Worm (Caenorhabditis elegans) whole organism, L2 larva: ENCODE measurements around the gene fbxb-97.

ENCODE experiments used
- Y55F3AM.14 ChIP-seq: fragments of 200-800 bp; sonication (Bioruptor generic); optimal IDR thresholded peaks from 2 replicates; lab custom pipeline; 2018; ENCODE audit warnings: mild to moderate bottlenecking, missing genetic modification characterization, missing compliant biosample characterization
- blmp-1 ChIP-seq: sonication (generic microtip); optimal IDR thresholded peaks from 2 replicates; lab custom pipeline; 2017; ENCODE audit warnings: missing genetic modification characterization, mild to moderate bottlenecking, missing compliant biosample characterization, antibody characterized with exemption, moderate library complexity; ENCODE audit not compliant: insufficient read depth
- ceh-16 ChIP-seq: fragments of 150-350 bp; optimal IDR thresholded peaks from 2 replicates; lab custom pipeline; 2014; ENCODE audit warnings: missing biosample characterization, missing genetic modification characterization
- ceh-82 ChIP-seq: fragments of 150-350 bp; optimal IDR thresholded peaks from 2 replicates; lab custom pipeline; 2014; ENCODE audit warnings: missing biosample characterization, missing genetic modification characterization
- crh-2 ChIP-seq: sonication (generic microtip); optimal IDR thresholded peaks from 2 replicates; lab custom pipeline; 2017; ENCODE audit warnings: missing biosample characterization, missing genetic modification characterization
- mdl-1 ChIP-seq, 2 experiments: fragments of 150-350 bp in 1 of 2; sonication (generic microtip) in 1 of 2; optimal IDR thresholded peaks; 2 replicates each; lab custom pipeline; 2017; ENCODE audit warnings: missing biosample characterization in 2 of 2, missing genetic modification characterization in 2 of 2
- nhr-129 ChIP-seq: fragments of 150-350 bp; optimal IDR thresholded peaks from 2 replicates; lab custom pipeline; 2014; ENCODE audit warnings: missing biosample characterization, missing genetic modification characterization
- nhr-25 ChIP-seq: fragments of 150-350 bp; sonication (generic microtip); optimal IDR thresholded peaks from 3 replicates; lab custom pipeline; 2014; ENCODE audit warnings: missing biosample characterization, missing genetic modification characterization
- nhr-77 ChIP-seq: fragments of 150-350 bp; optimal IDR thresholded peaks from 2 replicates; lab custom pipeline; 2014; ENCODE audit warnings: missing biosample characterization, missing genetic modification characterization
- peb-1 ChIP-seq: fragments of 150-350 bp; optimal IDR thresholded peaks from 2 replicates; lab custom pipeline; 2014; ENCODE audit warnings: missing biosample characterization, missing genetic modification characterization
- sma-9 ChIP-seq, 2 experiments: fragments of 150-350 bp in 1 of 2; sonication (generic microtip) in 1 of 2; optimal IDR thresholded peaks; 2 replicates each; lab custom pipeline; 2014 to 2016; ENCODE audit warnings: missing genetic modification characterization in 2 of 2, mild to moderate bottlenecking in 1 of 2, missing biosample characterization in 1 of 2, missing compliant biosample characterization in 1 of 2, missing genetic modification reagents in 1 of 2, moderate library complexity in 1 of 2
- unc-55 ChIP-seq: fragments of 150-350 bp; sonication (generic microtip); optimal IDR thresholded peaks from 3 replicates; lab custom pipeline; 2014; ENCODE audit warnings: missing biosample characterization, missing genetic modification reagents, missing genetic modification characterization
- ztf-1 ChIP-seq: fragments of 200-800 bp; sonication (Bioruptor generic); conservative IDR thresholded peaks from 2 replicates; pipeline ENCODE4 v1.3.6; 2022; ENCODE audit warnings: missing genetic modification characterization, missing compliant biosample characterization
- ztf-11 ChIP-seq: sonication (generic microtip); optimal IDR thresholded peaks from 2 replicates; lab custom pipeline; 2017; ENCODE audit warnings: missing biosample characterization, missing genetic modification characterization

The fbxb-97 gene

DNA sequence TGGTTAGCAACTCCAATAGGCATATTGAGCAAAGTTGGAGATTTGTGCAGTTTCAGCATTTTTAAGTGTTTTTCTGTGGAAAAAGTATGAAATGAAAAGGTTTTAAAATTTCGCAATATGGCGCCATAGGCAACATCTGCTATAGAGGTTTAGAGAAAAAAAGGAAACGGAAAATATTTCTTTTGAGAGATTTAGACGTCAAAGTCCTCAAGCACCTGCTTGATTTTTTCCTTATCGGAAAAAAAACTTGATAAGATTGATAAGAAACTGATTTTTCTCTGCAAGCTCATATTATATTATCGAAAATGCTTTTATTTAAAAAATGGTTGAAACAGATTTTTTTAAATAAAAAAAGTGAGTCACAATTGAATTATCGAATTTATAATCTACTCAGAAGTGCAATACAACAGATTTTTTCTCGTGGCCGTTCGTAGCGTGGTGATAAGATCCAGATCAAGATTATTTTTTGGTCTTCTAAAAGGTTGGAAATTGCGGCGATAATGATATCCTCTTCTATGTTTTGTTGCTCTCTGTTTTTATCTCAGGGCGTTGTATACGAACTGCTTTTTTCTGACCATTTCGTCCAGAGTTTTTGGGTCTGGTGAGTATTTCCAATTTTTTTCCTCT is 27.9 kb downstream of the fbxb-97 start, which contains the start of gene fbxc-19 (continued):
- TF ChIP-seq blmp-1 (tag; lab: Kevin White, UChicago) = no peak
- TF ChIP-seq, all 48 proteins: peak for 11

DNA sequence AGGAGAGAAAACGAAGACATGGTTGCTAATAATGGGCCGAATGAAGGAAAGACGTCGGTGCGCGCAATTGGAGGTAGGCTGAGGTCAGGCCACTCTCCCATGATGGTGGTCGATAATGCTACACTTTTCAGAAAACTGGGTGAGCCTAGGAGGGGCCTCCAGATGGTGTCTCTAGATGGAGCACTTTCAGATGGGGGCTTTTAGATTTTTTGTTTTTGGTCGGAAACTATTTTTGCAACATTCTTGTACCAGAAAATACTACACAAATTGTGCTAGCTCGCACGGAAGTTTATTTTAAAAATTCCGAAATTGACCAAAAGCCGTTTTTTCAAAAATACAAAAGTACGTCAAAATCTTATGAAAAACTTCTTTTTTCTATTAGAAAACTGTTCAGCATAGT is 29.7 kb downstream of the fbxb-97 start, which contains the start of gene fbxb-10:
fbxb-10 (minus strand) TSS at position 101 of the 400 bp plus-strand sequence.
- TF ChIP-seq ceh-16 (tag; lab: Kevin White, UChicago) (no peak), nhr-25 (tag; lab: Kevin White, UChicago) (no peak), sma-9 (GFP tag; optimal IDR thresholded peaks at IDR 0.05; lab: Kevin White, UChicago) (no peak), sma-9 (tag; optimal IDR thresholded peaks at IDR 0.05; lab: Kevin White, UChicago) (no peak), nhr-129 (tag; lab: Kevin White, UChicago) (no peak)

- TF ChIP-seq ztf-11 = no peak
- TF ChIP-seq ztf-1 (GFP tag; lab: Robert Waterston, UW) = no peak
- TF ChIP-seq crh-2 = no peak
- TF ChIP-seq peb-1 (tag; lab: Kevin White, UChicago) = no peak
- TF ChIP-seq ceh-82 (tag; lab: Kevin White, UChicago) = no peak
- TF ChIP-seq, all 48 proteins: peak for 0
These were observed 31.9 kb downstream of the fbxb-97 start for ce11 chrII:1816053-1816452.

ce11 chrII:1808217-1808616 is 39.7 kb downstream of the fbxb-97 start, which contains the start of gene C08F1.8:
TSS of gene C08F1.8 (minus strand) at chrII:1808317.
- peak; percentile 8 for TF ChIP-seq unc-55
- TF ChIP-seq mdl-1 (tag; optimal IDR thresholded peaks at IDR 0.05; lab: Kevin White, UChicago) = no peak
- no peak for TF ChIP-seq nhr-77 (tag; lab: Kevin White, UChicago)

ce11 chrII:1806358-1806757 is 41.6 kb downstream of the fbxb-97 start, which contains the start of gene C08F1.12:
TSS of gene C08F1.12 (minus strand) at chrII:1806458.
- TF ChIP-seq Y55F3AM.14 (no peak), nhr-25 (tag; lab: Kevin White, UChicago) (no peak)
